Fruit fly (Drosophila melanogaster): ENCODE results near the gene dj.

DNA sequence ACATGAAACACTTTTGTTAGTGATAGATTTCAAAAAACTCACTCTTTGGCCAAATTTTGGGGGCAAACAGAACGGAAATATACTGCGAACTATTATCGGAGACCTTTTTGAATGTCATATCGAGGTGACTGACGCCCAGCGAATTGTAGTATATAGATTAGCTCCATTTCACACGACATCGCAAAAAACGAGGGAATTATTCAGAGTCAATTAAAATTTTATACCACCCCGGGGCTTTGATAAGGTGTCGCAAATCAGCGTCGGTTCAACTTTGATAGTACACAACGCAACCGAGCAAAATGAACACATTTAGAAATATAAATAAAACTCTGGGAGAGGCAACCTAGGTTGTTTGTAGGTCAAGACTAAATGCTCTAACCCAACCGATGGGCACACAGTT is 1.1 kb upstream of the dj start:
- TF ChIP-seq psq (optimal IDR thresholded peaks at IDR 0.05) (no peak), insv (optimal IDR thresholded peaks at IDR 0.05) (no peak), Sin3A (optimal IDR thresholded peaks at IDR 0.05) (no peak), ttk (optimal IDR thresholded peaks at IDR 0.05) (no peak)
